Fruit fly (Drosophila melanogaster) whole organism, prepupa: ENCODE measurements around the gene Tim8.

ENCODE experiments used
- Blimp-1 ChIP-seq: fragments of 200-800 bp; sonication (Bioruptor generic); optimal IDR thresholded peaks from 3 replicates; lab custom pipeline; 2017; ENCODE audit warnings: missing biosample characterization, missing genetic modification characterization, mild to moderate bottlenecking, moderate library complexity, missing genetic modification reagents
- CG10631 ChIP-seq: fragments of 200-800 bp; sonication (Bioruptor generic); optimal IDR thresholded peaks from 2 replicates; lab custom pipeline; 2016; ENCODE audit warnings: missing biosample characterization, missing genetic modification characterization
- CG10669 ChIP-seq: fragments of 200-800 bp; sonication (Bioruptor generic); optimal IDR thresholded peaks from 3 replicates; lab custom pipeline; 2018; ENCODE audit warnings: missing biosample characterization, mild to moderate bottlenecking, missing genetic modification characterization, moderate library complexity
- CG11294 ChIP-seq: fragments of 200-800 bp; sonication (Bioruptor generic); IDR thresholded peaks from 2 replicates; pipeline ENCODE4 v1.3.6; 2022; ENCODE audit warnings: missing biosample characterization, missing genetic modification characterization
- CG11902 ChIP-seq: fragments of 200-800 bp; sonication (Bioruptor generic); optimal IDR thresholded peaks from 3 replicates; lab custom pipeline; 2016; ENCODE audit warnings: missing biosample characterization, missing genetic modification characterization
- CG15336 ChIP-seq: fragments of 200-800 bp; sonication (Bioruptor generic); IDR thresholded peaks from 2 replicates; pipeline ENCODE4 v1.3.6; 2022; ENCODE audit warnings: missing biosample characterization, missing genetic modification characterization
- CG1621 ChIP-seq: fragments of 200-800 bp; sonication (Bioruptor generic); optimal IDR thresholded peaks from 3 replicates; lab custom pipeline; 2018; ENCODE audit warnings: missing biosample characterization, mild to moderate bottlenecking, missing genetic modification characterization
- CG31627 ChIP-seq: fragments of 200-800 bp; sonication (Bioruptor generic); optimal IDR thresholded peaks from 3 replicates; lab custom pipeline; 2016; ENCODE audit warnings: missing biosample characterization, missing genetic modification characterization
- CG3919 ChIP-seq: fragments of 200-800 bp; sonication (Bioruptor generic); optimal IDR thresholded peaks from 3 replicates; lab custom pipeline; 2016; ENCODE audit warnings: missing biosample characterization, missing genetic modification characterization
- CG4318 ChIP-seq: fragments of 200-800 bp; sonication (Bioruptor generic); optimal IDR thresholded peaks from 3 replicates; lab custom pipeline; 2017; ENCODE audit warnings: missing biosample characterization, mild to moderate bottlenecking, missing genetic modification characterization
- CG6163 ChIP-seq: fragments of 200-800 bp; sonication (Bioruptor generic); IDR thresholded peaks from 3 replicates; pipeline ENCODE4 v1.3.6; 2022; ENCODE audit warnings: missing biosample characterization, missing genetic modification characterization
- CG6808 ChIP-seq: fragments of 200-800 bp; sonication (Bioruptor generic); optimal IDR thresholded peaks from 3 replicates; lab custom pipeline; 2017; ENCODE audit warnings: missing biosample characterization, missing genetic modification characterization, mild to moderate bottlenecking, moderate library complexity, missing genetic modification reagents
- CG6854 ChIP-seq: fragments of 200-800 bp; sonication (Bioruptor generic); optimal IDR thresholded peaks from 2 replicates; lab custom pipeline; 2017; ENCODE audit warnings: missing biosample characterization, mild to moderate bottlenecking, missing genetic modification characterization
- CG7368 ChIP-seq: fragments of 200-800 bp; sonication (Bioruptor generic); optimal IDR thresholded peaks from 3 replicates; lab custom pipeline; 2016; ENCODE audit warnings: missing biosample characterization, missing genetic modification characterization
- CG8319 ChIP-seq: fragments of 200-800 bp; sonication (Bioruptor generic); optimal IDR thresholded peaks from 3 replicates; lab custom pipeline; 2016; ENCODE audit warnings: missing biosample characterization, missing genetic modification characterization
- CG8632 ChIP-seq: fragments of 200-800 bp; sonication (Bioruptor generic); optimal IDR thresholded peaks from 3 replicates; lab custom pipeline; 2016; ENCODE audit warnings: missing biosample characterization, missing genetic modification characterization
- Eip75B ChIP-seq: fragments of 200-800 bp; sonication (Bioruptor generic); optimal IDR thresholded peaks from 3 replicates; lab custom pipeline; 2016; ENCODE audit warnings: missing biosample characterization, missing genetic modification characterization
- Eip78C ChIP-seq: fragments of 200-800 bp; sonication (Bioruptor generic); peaks from one replicate; lab custom pipeline; 2016; ENCODE audit warnings: missing biosample characterization, missing genetic modification characterization
- Ets21C ChIP-seq: fragments of 200-800 bp; sonication (Bioruptor generic); optimal IDR thresholded peaks from 3 replicates; lab custom pipeline; 2016; ENCODE audit warnings: missing biosample characterization, missing genetic modification characterization
- Ets96B ChIP-seq: fragments of 200-800 bp; optimal IDR thresholded peaks from 2 replicates; lab custom pipeline; 2019; ENCODE audit warnings: missing biosample characterization, mild to moderate bottlenecking, missing genetic modification characterization, moderate library complexity
- Gug ChIP-seq: fragments of 200-800 bp; sonication (Bioruptor generic); IDR thresholded peaks from 2 replicates; pipeline ENCODE4 v1.3.6; 2022; ENCODE audit warnings: missing biosample characterization, missing genetic modification characterization
- Hr4 ChIP-seq: fragments of 200-800 bp; sonication (Bioruptor generic); optimal IDR thresholded peaks from 3 replicates; lab custom pipeline; 2016; ENCODE audit warnings: missing biosample characterization, missing genetic modification characterization
- Met ChIP-seq: fragments of 200-800 bp; sonication (Bioruptor generic); optimal IDR thresholded peaks from 3 replicates; lab custom pipeline; 2016; ENCODE audit warnings: missing biosample characterization, missing genetic modification characterization
- OdsH ChIP-seq: fragments of 200-800 bp; sonication (Bioruptor generic); optimal IDR thresholded peaks from 3 replicates; lab custom pipeline; 2016; ENCODE audit warnings: missing biosample characterization, missing genetic modification characterization
- Smox ChIP-seq: fragments of 200-800 bp; sonication (Bioruptor generic); optimal IDR thresholded peaks from 3 replicates; lab custom pipeline; 2016; ENCODE audit warnings: missing biosample characterization, missing genetic modification characterization
- Sox102F ChIP-seq: fragments of 200-800 bp; sonication (Bioruptor generic); optimal IDR thresholded peaks from 2 replicates; lab custom pipeline; 2016; ENCODE audit warnings: missing biosample characterization, mild to moderate bottlenecking, missing genetic modification characterization
- Sox15 ChIP-seq: fragments of 200-800 bp; sonication (Bioruptor generic); optimal IDR thresholded peaks from 3 replicates; lab custom pipeline; 2016; ENCODE audit warnings: missing biosample characterization, missing genetic modification characterization
- achi ChIP-seq: fragments of 200-800 bp; sonication (Bioruptor generic); optimal IDR thresholded peaks from 3 replicates; lab custom pipeline; 2016; ENCODE audit warnings: missing biosample characterization, missing genetic modification characterization
- acj6 ChIP-seq: fragments of 200-800 bp; sonication (Bioruptor generic); optimal IDR thresholded peaks from 3 replicates; lab custom pipeline; 2016; ENCODE audit warnings: missing biosample characterization, missing genetic modification characterization
- dsx ChIP-seq: fragments of 200-800 bp; optimal IDR thresholded peaks from 3 replicates; lab custom pipeline; 2019; ENCODE audit warnings: missing biosample characterization, mild to moderate bottlenecking, missing genetic modification characterization, moderate library complexity; ENCODE audit not compliant: poor library complexity, severe bottlenecking
- eg ChIP-seq: fragments of 200-800 bp; sonication (Bioruptor generic); IDR thresholded peaks from 3 replicates; pipeline ENCODE4 v1.3.6; 2022; ENCODE audit warnings: missing biosample characterization, missing genetic modification characterization
- fd59A ChIP-seq: fragments of 200-800 bp; sonication (Bioruptor generic); optimal IDR thresholded peaks from 2 replicates; lab custom pipeline; 2017; ENCODE audit warnings: missing biosample characterization, mild to moderate bottlenecking, missing genetic modification characterization, missing genetic modification reagents
- fd85E ChIP-seq: fragments of 200-800 bp; sonication (Bioruptor generic); optimal IDR thresholded peaks from 3 replicates; lab custom pipeline; 2016; ENCODE audit warnings: missing biosample characterization, missing genetic modification characterization
- fkh ChIP-seq: fragments of 200-800 bp; sonication (Bioruptor generic); optimal IDR thresholded peaks from 3 replicates; lab custom pipeline; 2017; ENCODE audit warnings: missing biosample characterization, mild to moderate bottlenecking, missing genetic modification characterization, moderate library complexity
- lz ChIP-seq: fragments of 200-800 bp; sonication (Bioruptor generic); optimal IDR thresholded peaks from 3 replicates; lab custom pipeline; 2016; ENCODE audit warnings: missing biosample characterization, missing genetic modification characterization
- pdm3 ChIP-seq: fragments of 200-800 bp; sonication (Bioruptor generic); optimal IDR thresholded peaks from 3 replicates; lab custom pipeline; 2016; ENCODE audit warnings: missing biosample characterization, missing genetic modification characterization
- salr ChIP-seq, 2 experiments: fragments of 200-800 bp; sonication (Bioruptor generic); optimal IDR thresholded peaks; 3 replicates each; lab custom pipeline; 2016 to 2018; ENCODE audit warnings: missing biosample characterization in 2 of 2, missing genetic modification characterization in 2 of 2, mild to moderate bottlenecking in 1 of 2
- svp ChIP-seq: fragments of 200-800 bp; sonication (Bioruptor generic); peaks from one replicate; lab custom pipeline; 2016; ENCODE audit warnings: missing biosample characterization, missing genetic modification characterization

The Tim8 gene

DNA sequence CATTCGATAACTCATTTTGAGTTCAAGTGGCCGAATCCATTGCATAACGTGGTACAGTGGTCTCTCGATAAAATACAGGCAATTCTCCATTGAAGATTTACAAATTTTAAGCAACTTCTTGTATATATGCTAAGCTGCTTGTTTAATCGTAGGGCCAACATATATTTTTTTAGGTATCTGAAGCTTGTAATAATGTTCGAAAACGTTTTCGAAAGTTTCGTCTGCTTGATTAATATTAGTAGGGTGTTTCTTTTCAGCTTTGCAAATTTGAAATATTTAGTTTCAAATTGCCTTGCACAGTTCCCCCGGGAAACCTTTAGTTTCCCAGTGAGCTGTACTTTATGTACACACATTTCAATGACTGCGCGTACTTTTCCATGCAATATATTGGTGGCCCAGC is 11.5 kb downstream of the Tim8 start:
- no peak for TF ChIP-seq CG8319 (GFP tag; lab: Kevin White, UChicago)
- TF ChIP-seq fkh (GFP tag; lab: Kevin White, UChicago): no peak
- TF ChIP-seq CG4318 (GFP tag; lab: Kevin White, UChicago): no peak
- TF ChIP-seq Met (GFP tag; lab: Kevin White, UChicago): no peak
- no peak for TF ChIP-seq salr (GFP tag; optimal IDR thresholded peaks at IDR 0.05; lab: Kevin White, UChicago)
- no peak for TF ChIP-seq pdm3 (GFP tag; lab: Kevin White, UChicago)
- no peak for TF ChIP-seq fd59A
- no peak for TF ChIP-seq CG3919 (GFP tag; lab: Kevin White, UChicago)
- TF ChIP-seq CG31627 (GFP tag; lab: Kevin White, UChicago): no peak
- TF ChIP-seq Smox (GFP tag; lab: Kevin White, UChicago): no peak
- TF ChIP-seq dsx (GFP tag; lab: Kevin White, UChicago): no peak
- no peak for TF ChIP-seq OdsH (GFP tag; lab: Kevin White, UChicago)
- TF ChIP-seq Gug (GFP tag; lab: Robert Waterston, UW): no peak
- no peak for TF ChIP-seq CG10631 (GFP tag; lab: Kevin White, UChicago)
- no peak for TF ChIP-seq Sox102F (GFP tag; lab: Kevin White, UChicago)
- no peak for TF ChIP-seq Blimp-1 (GFP tag; lab: Kevin White, UChicago)
- no peak for TF ChIP-seq Ets21C (GFP tag; lab: Kevin White, UChicago)
- no peak for TF ChIP-seq Ets96B
- TF ChIP-seq achi (GFP tag; lab: Kevin White, UChicago): no peak

DNA sequence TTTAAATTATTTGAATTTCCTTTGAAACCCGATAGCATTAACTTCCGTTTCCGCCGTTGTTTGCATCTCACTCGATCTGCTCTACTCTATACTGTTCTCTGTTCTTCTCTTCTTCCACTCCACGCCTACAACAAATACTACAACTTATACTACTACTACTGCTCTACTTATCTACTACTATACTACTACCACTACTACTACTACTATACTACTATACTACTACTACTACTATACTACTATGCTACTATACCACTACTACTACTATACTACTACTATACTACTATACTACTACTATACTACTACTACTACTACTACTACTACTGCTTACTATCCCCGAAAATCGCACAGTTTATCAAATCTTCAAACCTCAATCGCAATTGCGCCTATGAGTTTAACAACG is 14.3 kb downstream of the Tim8 start:
- TF ChIP-seq CG10631 (GFP tag; lab: Kevin White, UChicago): no peak
- no peak for TF ChIP-seq acj6 (GFP tag; lab: Kevin White, UChicago)
- no peak for TF ChIP-seq CG7368 (GFP tag; lab: Kevin White, UChicago)
- no peak for TF ChIP-seq CG11902 (GFP tag; lab: Kevin White, UChicago)
- TF ChIP-seq fd85E: no peak
- no peak for TF ChIP-seq Eip75B (GFP tag; lab: Kevin White, UChicago)
- TF ChIP-seq eg (GFP tag; lab: Robert Waterston, UW): no peak
- TF ChIP-seq achi (GFP tag; lab: Kevin White, UChicago): no peak
- no peak for TF ChIP-seq svp (GFP tag; lab: Kevin White, UChicago)
- TF ChIP-seq Sox15 (GFP tag; lab: Kevin White, UChicago): no peak
- no peak for TF ChIP-seq Ets96B
- TF ChIP-seq Hr4: no peak
- TF ChIP-seq salr (GFP tag; optimal IDR thresholded peaks at IDR 0.05; lab: Kevin White, UChicago): no peak
- no peak for TF ChIP-seq CG6163
- no peak for TF ChIP-seq CG1621 (tag; lab: Kevin White, UChicago)
- TF ChIP-seq CG6808 (GFP tag; lab: Kevin White, UChicago): no peak
- no peak for TF ChIP-seq fd59A
- TF ChIP-seq Gug (GFP tag; lab: Robert Waterston, UW): no peak

DNA sequence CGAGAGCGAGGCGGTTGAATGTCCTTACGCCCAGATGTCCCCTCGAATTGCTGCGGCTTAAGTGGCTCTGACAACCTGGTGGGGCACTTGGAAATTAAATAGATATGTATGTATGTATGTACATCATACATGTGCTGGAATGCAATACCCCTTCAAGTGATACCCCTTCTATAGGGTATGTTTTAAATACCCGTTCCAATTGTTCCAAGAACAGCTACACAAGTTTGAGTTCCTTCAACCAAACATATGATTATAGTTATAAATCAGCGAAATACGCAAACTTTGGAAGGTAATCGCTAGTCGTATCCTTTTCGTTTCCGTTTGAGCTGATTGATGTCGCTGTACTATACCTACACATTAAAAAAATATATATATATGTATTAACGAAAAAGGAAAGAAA is 15.3 kb downstream of the Tim8 start:
- peak; percentile 5 for TF ChIP-seq CG10631 (GFP tag; lab: Kevin White, UChicago)
- no peak for TF ChIP-seq CG6854 (GFP tag; lab: Kevin White, UChicago)
- TF ChIP-seq Eip78C (GFP tag; lab: Kevin White, UChicago): no peak
- no peak for TF ChIP-seq lz (GFP tag; lab: Kevin White, UChicago)
- TF ChIP-seq Sox102F (GFP tag; lab: Kevin White, UChicago): no peak
- TF ChIP-seq CG8632 (GFP tag; lab: Kevin White, UChicago): no peak
- TF ChIP-seq CG3919 (GFP tag; lab: Kevin White, UChicago): no peak
- TF ChIP-seq Met (GFP tag; lab: Kevin White, UChicago): no peak
- TF ChIP-seq CG15336 (GFP tag; lab: Robert Waterston, UW): no peak
- peak; percentile 5 for TF ChIP-seq acj6 (GFP tag; lab: Kevin White, UChicago)
- TF ChIP-seq svp (GFP tag; lab: Kevin White, UChicago): peak; percentile 59
- peak; percentile 24 for TF ChIP-seq CG10669 (GFP tag; lab: Kevin White, UChicago)
- peak; percentile 10 for TF ChIP-seq Ets96B
- TF ChIP-seq CG11294: no peak
